Worm (Caenorhabditis elegans): Measurements from ENCODE around the gene Y39A3B.7.

The Y39A3B.7 gene

ce11 chrIII:1969802-1970201 is 15.0 kb downstream of the Y39A3B.7 start, which contains the start of gene moa-1:
Gene moa-1, minus strand, starts transcription at chrIII:1969902.
- TF ChIP-seq hnd-1 (tag; optimal IDR thresholded peaks at IDR 0.05), result no peak
- TF ChIP-seq ets-7 (tag; optimal IDR thresholded peaks at IDR 0.05), result no peak
- no peak for TF ChIP-seq tbx-37 (GFP tag; conservative IDR thresholded peaks at IDR 0.05)
- TF ChIP-seq scrt-1 (GFP tag; IDR thresholded peaks at IDR 0.05), result no peak
- no peak for TF ChIP-seq aly-1 (tag; optimal IDR thresholded peaks at IDR 0.05)

- no peak for TF ChIP-seq scrt-1 (GFP tag; IDR thresholded peaks at IDR 0.05)
- TF ChIP-seq hmbx-1 (tag; optimal IDR thresholded peaks at IDR 0.05), result no peak
- no peak for TF ChIP-seq ets-7 (tag; optimal IDR thresholded peaks at IDR 0.05)
- TF ChIP-seq ceh-13 (GFP tag; optimal IDR thresholded peaks at IDR 0.05), result no peak
- TF ChIP-seq F13C5.2 (tag; optimal IDR thresholded peaks at IDR 0.05), result no peak
- no peak for TF ChIP-seq hmg-4 (GFP tag; optimal IDR thresholded peaks at IDR 0.05)
- TF ChIP-seq flt-1 (GFP tag; IDR thresholded peaks at IDR 0.05), result no peak
- TF ChIP-seq B0310.2 (tag; optimal IDR thresholded peaks at IDR 0.05), result no peak
- TF ChIP-seq pes-1 (GFP tag; IDR thresholded peaks at IDR 0.05), result no peak
Measured at ce11 chrIII:1963128-1963527, 21.6 kb downstream of the Y39A3B.7 start.

- no peak for TF ChIP-seq tra-4 (tag; optimal IDR thresholded peaks at IDR 0.05)
- TF ChIP-seq sea-1 (GFP tag; conservative IDR thresholded peaks at IDR 0.05), result no peak
- no peak for TF ChIP-seq tbx-11 (GFP tag; IDR thresholded peaks at IDR 0.05)
- no peak for TF ChIP-seq hmg-4 (GFP tag; optimal IDR thresholded peaks at IDR 0.05)
- TF ChIP-seq ceh-13 (GFP tag; optimal IDR thresholded peaks at IDR 0.05), result no peak
- TF ChIP-seq F13C5.2 (tag; optimal IDR thresholded peaks at IDR 0.05), result no peak
- no peak for TF ChIP-seq pes-1 (GFP tag; IDR thresholded peaks at IDR 0.05)
- no peak for TF ChIP-seq hmbx-1 (tag; optimal IDR thresholded peaks at IDR 0.05)
- TF ChIP-seq ama-1 (optimal IDR thresholded peaks at IDR 0.05), result no peak
- no peak for TF ChIP-seq ets-7 (tag; optimal IDR thresholded peaks at IDR 0.05)
- no peak for TF ChIP-seq flt-1 (GFP tag; IDR thresholded peaks at IDR 0.05)
- no peak for TF ChIP-seq tbx-37 (GFP tag; conservative IDR thresholded peaks at IDR 0.05)
- TF ChIP-seq ceh-36 (tag; optimal IDR thresholded peaks at IDR 0.05), result no peak
- no peak for TF ChIP-seq scrt-1 (GFP tag; IDR thresholded peaks at IDR 0.05)
Measured at ce11 chrIII:1962552-1962951, 22.2 kb downstream of the Y39A3B.7 start.

ce11 chrIII:1961895-1962506 is 22.8 kb downstream of the Y39A3B.7 start, which contains the start of gene mboa-6:
Gene mboa-6, minus strand, starts transcription at chrIII:1961945.
- TF ChIP-seq hnd-1 (tag; optimal IDR thresholded peaks at IDR 0.05), result no peak
- TF ChIP-seq flt-1 (GFP tag; IDR thresholded peaks at IDR 0.05), result no peak
- no peak for TF ChIP-seq hmbx-1 (tag; optimal IDR thresholded peaks at IDR 0.05)
- TF ChIP-seq B0310.2 (tag; optimal IDR thresholded peaks at IDR 0.05), result no peak
- no peak for TF ChIP-seq tbx-11 (GFP tag; IDR thresholded peaks at IDR 0.05)
- peak; percentile 10 for TF ChIP-seq F13C5.2 (tag; optimal IDR thresholded peaks at IDR 0.05)

ce11 chrIII:1955520-1956095 is 29.2 kb downstream of the Y39A3B.7 start:
- no peak for TF ChIP-seq tbx-11 (GFP tag; IDR thresholded peaks at IDR 0.05)
- no peak for TF ChIP-seq ceh-36 (tag; optimal IDR thresholded peaks at IDR 0.05)
- no peak for TF ChIP-seq B0310.2 (tag; optimal IDR thresholded peaks at IDR 0.05)
- no peak for TF ChIP-seq scrt-1 (GFP tag; IDR thresholded peaks at IDR 0.05)
- TF ChIP-seq tra-4 (tag; optimal IDR thresholded peaks at IDR 0.05), result no peak
- no peak for TF ChIP-seq ets-7 (tag; optimal IDR thresholded peaks at IDR 0.05)
- no peak for TF ChIP-seq flt-1 (GFP tag; IDR thresholded peaks at IDR 0.05)
- no peak for TF ChIP-seq hnd-1 (tag; optimal IDR thresholded peaks at IDR 0.05)
- TF ChIP-seq aly-1 (tag; optimal IDR thresholded peaks at IDR 0.05), result no peak
- TF ChIP-seq tbx-37 (GFP tag; conservative IDR thresholded peaks at IDR 0.05), result no peak
- no peak for TF ChIP-seq ceh-13 (GFP tag; optimal IDR thresholded peaks at IDR 0.05)
- no peak for TF ChIP-seq sea-1 (GFP tag; conservative IDR thresholded peaks at IDR 0.05)
- TF ChIP-seq ama-1 (optimal IDR thresholded peaks at IDR 0.05), result no peak
- no peak for TF ChIP-seq F13C5.2 (tag; optimal IDR thresholded peaks at IDR 0.05)
- no peak for TF ChIP-seq hmg-4 (GFP tag; optimal IDR thresholded peaks at IDR 0.05)

ce11 chrIII:1951388-1951787 is 33.4 kb downstream of the Y39A3B.7 start, which contains the start of gene F53A3.7:
Gene F53A3.7, plus strand, starts transcription at chrIII:1951526.
- TF ChIP-seq hmbx-1 (tag; optimal IDR thresholded peaks at IDR 0.05) (no peak), hmg-4 (GFP tag; optimal IDR thresholded peaks at IDR 0.05) (no peak), ama-1 (optimal IDR thresholded peaks at IDR 0.05) (peak; percentile 75)

- TF ChIP-seq tbx-37 (GFP tag; conservative IDR thresholded peaks at IDR 0.05) (no peak), ceh-36 (tag; optimal IDR thresholded peaks at IDR 0.05) (no peak), hmg-4 (GFP tag; optimal IDR thresholded peaks at IDR 0.05) (peak; percentile 11), F13C5.2 (tag; optimal IDR thresholded peaks at IDR 0.05) (peak; percentile 75), scrt-1 (GFP tag; IDR thresholded peaks at IDR 0.05) (no peak), ets-7 (tag; optimal IDR thresholded peaks at IDR 0.05) (no peak), tbx-11 (GFP tag; IDR thresholded peaks at IDR 0.05) (no peak), tra-4 (tag; optimal IDR thresholded peaks at IDR 0.05) (peak; percentile 3), flt-1 (GFP tag; IDR thresholded peaks at IDR 0.05) (peak; percentile 55)
Measured at ce11 chrIII:1950236-1950635, 34.5 kb downstream of the Y39A3B.7 start, which contains the start of the genes polh-1 and rps-22. Gene polh-1, minus strand, starts transcription at chrIII:1950269. Gene rps-22, plus strand, starts transcription at chrIII:1950535.

- TF ChIP-seq aly-1 (tag; optimal IDR thresholded peaks at IDR 0.05), result no peak
- no peak for TF ChIP-seq ama-1 (optimal IDR thresholded peaks at IDR 0.05)
- TF ChIP-seq ets-7 (tag; optimal IDR thresholded peaks at IDR 0.05), result no peak
- TF ChIP-seq pes-1 (GFP tag; IDR thresholded peaks at IDR 0.05), result no peak
- TF ChIP-seq hmbx-1 (tag; optimal IDR thresholded peaks at IDR 0.05), result no peak
- no peak for TF ChIP-seq sea-1 (GFP tag; conservative IDR thresholded peaks at IDR 0.05)
- no peak for TF ChIP-seq B0310.2 (tag; optimal IDR thresholded peaks at IDR 0.05)
- TF ChIP-seq hmg-4 (GFP tag; optimal IDR thresholded peaks at IDR 0.05), result no peak
- TF ChIP-seq F13C5.2 (tag; optimal IDR thresholded peaks at IDR 0.05), result no peak
- no peak for TF ChIP-seq tra-4 (tag; optimal IDR thresholded peaks at IDR 0.05)
- TF ChIP-seq tbx-11 (GFP tag; IDR thresholded peaks at IDR 0.05), result no peak
- no peak for TF ChIP-seq tbx-37 (GFP tag; conservative IDR thresholded peaks at IDR 0.05)
Measured at ce11 chrIII:1949362-1949761, 35.4 kb downstream of the Y39A3B.7 start.

All from whole organism, early embryonic.